Worm (Caenorhabditis elegans): ENCODE measurements around the gene R01H2.8.

R01H2.8 gene

ce11 chrIII:7062580-7062979, 6.3 kb upstream of the R01H2.8 start, which contains the start of gene R01H2.1:
Gene R01H2.1, plus strand, starts transcription at chrIII:7062880.
- no peak for TF ChIP-seq lin-39 (tag; optimal IDR thresholded peaks at IDR 0.05)
- no peak for TF ChIP-seq elt-3 (tag; optimal IDR thresholded peaks at IDR 0.05)
- no peak for TF ChIP-seq lsy-12 (tag; optimal IDR thresholded peaks at IDR 0.05)
- TF ChIP-seq unc-39 (tag; optimal IDR thresholded peaks at IDR 0.05): no peak
- no peak for TF ChIP-seq eor-1 (tag; optimal IDR thresholded peaks at IDR 0.05)
- no peak for TF ChIP-seq egl-27 (tag; optimal IDR thresholded peaks at IDR 0.05)
- TF ChIP-seq jun-1 (tag; optimal IDR thresholded peaks at IDR 0.05): no peak
- TF ChIP-seq nhr-25 (tag; optimal IDR thresholded peaks at IDR 0.05): no peak
- TF ChIP-seq tbx-2 (tag; optimal IDR thresholded peaks at IDR 0.05): no peak
- TF ChIP-seq nhr-237 (tag; optimal IDR thresholded peaks at IDR 0.05): no peak
- TF ChIP-seq elt-1 (tag; optimal IDR thresholded peaks at IDR 0.05): no peak

- TF ChIP-seq snpc-4 (tag; optimal IDR thresholded peaks at IDR 0.05) (no peak), hmg-11 (tag; optimal IDR thresholded peaks at IDR 0.05) (no peak)
These were observed 5.8 kb upstream of the R01H2.8 start for ce11 chrIII:7063061-7063460.

- TF ChIP-seq nhr-23 (tag; optimal IDR thresholded peaks at IDR 0.05): no peak
- no peak for TF ChIP-seq aly-2 (tag; optimal IDR thresholded peaks at IDR 0.05)
These were observed 4.7 kb upstream of the R01H2.8 start, which contains the start of gene R01H2.4 for ce11 chrIII:7064185-7064584. Gene R01H2.4, minus strand, starts transcription at chrIII:7064285.

- TF ChIP-seq elt-2 (tag; optimal IDR thresholded peaks at IDR 0.05): peak; percentile 23
- no peak for TF ChIP-seq mdl-1 (tag; optimal IDR thresholded peaks at IDR 0.05)
These were observed 1.4 kb upstream of the R01H2.8 start, which contains the start of gene ger-1 for ce11 chrIII:7067385-7067896. Gene ger-1, minus strand, starts transcription at chrIII:7067477.

- TF ChIP-seq eor-1 (tag; optimal IDR thresholded peaks at IDR 0.05) (no peak), ztf-4 (tag; optimal IDR thresholded peaks at IDR 0.05) (no peak), elt-1 (tag; optimal IDR thresholded peaks at IDR 0.05) (no peak), elt-3 (tag; optimal IDR thresholded peaks at IDR 0.05) (no peak), lin-39 (tag; optimal IDR thresholded peaks at IDR 0.05) (no peak), fos-1 (tag; optimal IDR thresholded peaks at IDR 0.05) (no peak), nhr-43 (tag; optimal IDR thresholded peaks at IDR 0.05; ENCODE audit: poor library complexity, severe bottlenecking) (no peak), ZK546.5 (tag; optimal IDR thresholded peaks at IDR 0.05) (no peak)
These were observed 1.1 kb downstream of the R01H2.8 start, which contains the start of gene tmem-17 for ce11 chrIII:7069981-7070380. Gene tmem-17, plus strand, starts transcription at chrIII:7070281.

- TF ChIP-seq nhr-23 (tag; optimal IDR thresholded peaks at IDR 0.05) (no peak), lin-15B (tag; optimal IDR thresholded peaks at IDR 0.05) (no peak), ceh-9 (tag; optimal IDR thresholded peaks at IDR 0.05) (no peak), nfya-1 (tag; optimal IDR thresholded peaks at IDR 0.05; ENCODE audit: insufficient read depth) (no peak), pha-4 (tag; optimal IDR thresholded peaks at IDR 0.05) (no peak), hmg-11 (tag; optimal IDR thresholded peaks at IDR 0.05) (no peak), aly-2 (tag; optimal IDR thresholded peaks at IDR 0.05) (no peak), fkh-10 (GFP tag; optimal IDR thresholded peaks at IDR 0.05) (no peak), fos-1 (tag; optimal IDR thresholded peaks at IDR 0.05) (no peak), mdl-1 (tag; optimal IDR thresholded peaks at IDR 0.05) (no peak), ama-1 (optimal IDR thresholded peaks at IDR 0.05) (no peak), ztf-11 (tag; optimal IDR thresholded peaks at IDR 0.05) (no peak), pqm-1 (tag; optimal IDR thresholded peaks at IDR 0.05) (no peak), daf-12 (tag; optimal IDR thresholded peaks at IDR 0.05) (no peak), R02D3.7 (tag; optimal IDR thresholded peaks at IDR 0.05) (no peak), elt-3 (tag; optimal IDR thresholded peaks at IDR 0.05) (no peak)
These were observed 3.6 kb downstream of the R01H2.8 start, which contains the start of gene lin-37 for ce11 chrIII:7072452-7072851. Gene lin-37, minus strand, starts transcription at chrIII:7072552.

All from whole organism, L3 larva.